Fruit fly (Drosophila melanogaster) whole organism, wandering third instar larva: ENCODE data around the gene CG46467.

Experiments
- Jra ChIP-seq: sonication (Bioruptor generic); optimal IDR thresholded peaks from 2 replicates; lab custom pipeline; 2016; ENCODE audit warnings: missing biosample characterization, missing genetic modification characterization
- Myc ChIP-seq: fragments of >200 bp; optimal IDR thresholded peaks from 2 replicates; lab custom pipeline; 2017
- pan ChIP-seq: fragments of >200 bp; optimal IDR thresholded peaks from 2 replicates; lab custom pipeline; 2017
- tai ChIP-seq: sonication (Bioruptor generic); optimal IDR thresholded peaks from 2 replicates; lab custom pipeline; 2016; ENCODE audit warnings: missing biosample characterization, missing genetic modification characterization

DNA sequence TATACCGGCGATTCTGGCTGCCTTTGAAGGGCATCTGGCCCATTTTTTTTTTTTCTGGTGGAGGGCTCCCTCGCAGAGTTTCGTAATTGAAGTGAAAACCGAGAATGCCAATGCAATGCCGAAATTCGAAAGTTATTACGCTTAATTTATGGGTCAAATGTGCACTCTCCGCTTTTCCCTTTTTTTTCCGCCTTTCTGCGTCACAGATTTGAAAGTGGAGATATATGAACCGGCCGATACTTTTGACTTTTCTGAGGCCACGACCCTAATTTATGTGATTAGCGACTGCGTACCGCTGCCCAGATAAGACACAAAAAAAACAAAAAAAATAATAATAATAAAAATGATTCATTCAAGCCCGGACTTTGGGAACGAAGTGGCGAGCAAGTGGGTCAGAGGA, 23.1 kb downstream of the CG46467 start:
- TF ChIP-seq tai (GFP tag; lab: Kevin White, UChicago): no peak
- no peak for TF ChIP-seq Myc (lab: Kevin White, UChicago)
- TF ChIP-seq pan: no peak
- no peak for TF ChIP-seq Jra
